Fruit fly (Drosophila melanogaster) whole organism, embryonic: Measurements from ENCODE around the gene osp.

Experiments used
- Blimp-1 ChIP-seq: fragments of 200-800 bp; sonication (Bioruptor generic); optimal IDR thresholded peaks from 3 replicates; lab custom pipeline; 2018; ENCODE audit warnings: missing biosample characterization, missing genetic modification characterization, mild to moderate bottlenecking, moderate library complexity, missing genetic modification reagents
- CG10462 ChIP-seq: fragments of 200-800 bp; sonication (Bioruptor generic); optimal IDR thresholded peaks from 2 replicates; lab custom pipeline; 2016; ENCODE audit warnings: missing biosample characterization, missing genetic modification characterization
- CG11247 ChIP-seq: fragments of 200-800 bp; sonication (Bioruptor generic); IDR thresholded peaks from 2 replicates; pipeline ENCODE4 v1.3.6; 2022; ENCODE audit warnings: missing biosample characterization, missing genetic modification characterization
- CG11560 ChIP-seq: fragments of 200-800 bp; sonication (Bioruptor generic); IDR thresholded peaks from 3 replicates; pipeline ENCODE4 v1.3.6; 2022; ENCODE audit warnings: missing biosample characterization, missing genetic modification characterization
- CG11695 ChIP-seq: fragments of 200-800 bp; sonication (Bioruptor generic); IDR thresholded peaks from 3 replicates; pipeline ENCODE4 v1.3.6; 2022; ENCODE audit warnings: missing biosample characterization, missing genetic modification characterization
- CG12071 ChIP-seq: fragments of 200-800 bp; sonication (Bioruptor generic); optimal IDR thresholded peaks from 3 replicates; lab custom pipeline; 2018; ENCODE audit warnings: missing biosample characterization, mild to moderate bottlenecking, missing genetic modification characterization
- CG12391 ChIP-seq: fragments of 200-800 bp; sonication (Bioruptor generic); optimal IDR thresholded peaks from 3 replicates; lab custom pipeline; 2018; ENCODE audit warnings: missing biosample characterization, mild to moderate bottlenecking, missing genetic modification characterization, moderate library complexity
- CG15011 ChIP-seq: fragments of 200-800 bp; sonication (Bioruptor generic); optimal IDR thresholded peaks from 3 replicates; lab custom pipeline; 2018; ENCODE audit warnings: missing biosample characterization, mild to moderate bottlenecking, missing genetic modification characterization
- CG15601 ChIP-seq: fragments of 200-800 bp; sonication (Bioruptor generic); optimal IDR thresholded peaks from 3 replicates; lab custom pipeline; 2019; ENCODE audit warnings: missing biosample characterization, mild to moderate bottlenecking, missing genetic modification characterization, moderate library complexity
- CG17568 ChIP-seq: fragments of 200-800 bp; sonication (Bioruptor generic); optimal IDR thresholded peaks from 2 replicates; lab custom pipeline; 2018; ENCODE audit warnings: missing biosample characterization, mild to moderate bottlenecking, missing genetic modification characterization, moderate library complexity
- CG17802 ChIP-seq: fragments of 200-800 bp; sonication (Bioruptor generic); optimal IDR thresholded peaks from 2 replicates; lab custom pipeline; 2018; ENCODE audit warnings: missing biosample characterization, mild to moderate bottlenecking, missing genetic modification characterization, moderate library complexity
- CG17829 ChIP-seq: fragments of 200-800 bp; optimal IDR thresholded peaks from 2 replicates; lab custom pipeline; 2019; ENCODE audit warnings: missing biosample characterization, mild to moderate bottlenecking, missing genetic modification characterization, moderate library complexity
- CG1832 ChIP-seq: fragments of 200-800 bp; sonication (Bioruptor generic); optimal IDR thresholded peaks from 2 replicates; lab custom pipeline; 2017; ENCODE audit warnings: missing biosample characterization, mild to moderate bottlenecking, missing genetic modification characterization, inconsistent platforms
- CG2199 ChIP-seq: fragments of 200-800 bp; sonication (Bioruptor generic); IDR thresholded peaks from 3 replicates; pipeline ENCODE4 v1.3.6; 2022; ENCODE audit warnings: missing biosample characterization, missing genetic modification characterization
- CG30403 ChIP-seq: fragments of 200-800 bp; sonication (Bioruptor generic); optimal IDR thresholded peaks from 3 replicates; lab custom pipeline; 2016; ENCODE audit warnings: missing biosample characterization, missing genetic modification characterization
- CG31441 ChIP-seq: fragments of 200-800 bp; sonication (Bioruptor generic); IDR thresholded peaks from 2 replicates; pipeline ENCODE4 v1.3.6; 2022; ENCODE audit warnings: missing biosample characterization, missing genetic modification characterization
- CG3281 ChIP-seq: fragments of 200-800 bp; sonication (Bioruptor generic); optimal IDR thresholded peaks from 3 replicates; lab custom pipeline; 2017; ENCODE audit warnings: missing biosample characterization, mild to moderate bottlenecking, missing genetic modification characterization
- CG6683 ChIP-seq: fragments of 200-800 bp; sonication (Bioruptor generic); optimal IDR thresholded peaks from 2 replicates; lab custom pipeline; 2017; ENCODE audit warnings: missing biosample characterization, mild to moderate bottlenecking, missing genetic modification characterization, missing genetic modification reagents
- CG8924 ChIP-seq: fragments of 200-800 bp; optimal IDR thresholded peaks from 3 replicates; lab custom pipeline; 2019; ENCODE audit warnings: missing biosample characterization, mild to moderate bottlenecking, missing genetic modification characterization, moderate library complexity
- Dll ChIP-seq: fragments of 200-800 bp; sonication (Bioruptor generic); IDR thresholded peaks from 4 replicates; pipeline ENCODE4 v1.3.6; 2022; ENCODE audit warnings: missing biosample characterization, missing genetic modification characterization; ENCODE audit not compliant: partially characterized antibody
- ERR ChIP-seq: fragments of 200-800 bp; sonication (Bioruptor generic); optimal IDR thresholded peaks from 2 replicates; lab custom pipeline; 2016; ENCODE audit warnings: missing biosample characterization, missing genetic modification characterization
- Gug ChIP-seq: fragments of 200-800 bp; sonication (Bioruptor generic); IDR thresholded peaks from 4 replicates; pipeline ENCODE4 v1.3.6; 2022; ENCODE audit warnings: missing biosample characterization, missing genetic modification characterization
- HmgD ChIP-seq: fragments of 200-800 bp; sonication (Bioruptor generic); optimal IDR thresholded peaks from 3 replicates; lab custom pipeline; 2016; ENCODE audit warnings: missing biosample characterization, missing genetic modification characterization
- Jarid2 ChIP-seq: fragments of 200-800 bp; sonication (Bioruptor generic); optimal IDR thresholded peaks from 3 replicates; lab custom pipeline; 2017; ENCODE audit warnings: mild to moderate bottlenecking, missing biosample characterization, missing genetic modification reagents, missing genetic modification characterization
- Lim3 ChIP-seq: fragments of 200-800 bp; sonication (Bioruptor generic); IDR thresholded peaks from 2 replicates; pipeline ENCODE4 v1.3.6; 2022; ENCODE audit warnings: missing biosample characterization, missing genetic modification characterization
- PHDP ChIP-seq: fragments of 200-800 bp; sonication (Bioruptor generic); optimal IDR thresholded peaks from 3 replicates; lab custom pipeline; 2018; ENCODE audit warnings: missing biosample characterization, mild to moderate bottlenecking, missing genetic modification characterization, moderate library complexity
- Pdp1 ChIP-seq, 2 experiments: fragments of 200-800 bp; sonication (Bioruptor generic); optimal IDR thresholded peaks; 3 replicates each; lab custom pipeline; 2016; ENCODE audit warnings: missing biosample characterization in 2 of 2, missing genetic modification characterization in 2 of 2, mild to moderate bottlenecking in 1 of 2, moderate library complexity in 1 of 2
- Side ChIP-seq: fragments of 200-800 bp; sonication (Bioruptor generic); optimal IDR thresholded peaks from 2 replicates; lab custom pipeline; 2016; ENCODE audit warnings: missing biosample characterization, missing genetic modification characterization
- Sox100B ChIP-seq: fragments of 200-800 bp; sonication (Bioruptor generic); optimal IDR thresholded peaks from 3 replicates; lab custom pipeline; 2018; ENCODE audit warnings: missing biosample characterization, mild to moderate bottlenecking, missing genetic modification characterization
- Sry-δ ChIP-seq: fragments of 200-800 bp; sonication (Bioruptor generic); optimal IDR thresholded peaks from 2 replicates; lab custom pipeline; 2016; ENCODE audit warnings: missing biosample characterization, missing genetic modification characterization
- Ssrp ChIP-seq: fragments of 200-800 bp; sonication (Bioruptor generic); optimal IDR thresholded peaks from 2 replicates; lab custom pipeline; 2018; ENCODE audit warnings: missing biosample characterization, mild to moderate bottlenecking, missing genetic modification characterization, moderate library complexity
- Vsx1 ChIP-seq: fragments of 200-800 bp; sonication (Bioruptor generic); optimal IDR thresholded peaks from 2 replicates; lab custom pipeline; 2017; ENCODE audit warnings: missing biosample characterization, mild to moderate bottlenecking, missing genetic modification characterization, missing genetic modification reagents
- ash1 ChIP-seq: fragments of 200-800 bp; sonication (Bioruptor generic); optimal IDR thresholded peaks from 2 replicates; lab custom pipeline; 2018; ENCODE audit warnings: missing biosample characterization, mild to moderate bottlenecking, missing genetic modification characterization
- bbx ChIP-seq: fragments of 200-800 bp; sonication (Bioruptor generic); IDR thresholded peaks from 2 replicates; pipeline ENCODE4 v1.3.6; 2022; ENCODE audit warnings: missing biosample characterization, missing genetic modification characterization; ENCODE audit not compliant: partially characterized antibody
- cas ChIP-seq: fragments of 200-800 bp; sonication (Bioruptor generic); IDR thresholded peaks from 2 replicates; pipeline ENCODE4 v1.3.6; 2022; ENCODE audit warnings: missing biosample characterization, missing genetic modification characterization
- chinmo ChIP-seq: fragments of 200-800 bp; sonication (Bioruptor generic); IDR thresholded peaks from 4 replicates; pipeline ENCODE4 v1.3.6; 2022; ENCODE audit warnings: missing biosample characterization, missing genetic modification characterization; ENCODE audit not compliant: partially characterized antibody
- da ChIP-seq: fragments of 200-800 bp; sonication (Bioruptor generic); optimal IDR thresholded peaks from 2 replicates; lab custom pipeline; 2016; ENCODE audit warnings: missing biosample characterization, missing genetic modification characterization
- exex ChIP-seq: fragments of 200-800 bp; sonication (Bioruptor generic); optimal IDR thresholded peaks from 4 replicates; lab custom pipeline; 2018; ENCODE audit warnings: missing biosample characterization, mild to moderate bottlenecking, missing genetic modification characterization, moderate library complexity
- gt ChIP-seq: fragments of 200-800 bp; sonication (Bioruptor generic); IDR thresholded peaks from 2 replicates; pipeline ENCODE4 v1.3.6; 2022; ENCODE audit warnings: missing biosample characterization, missing genetic modification characterization
- jigr1 ChIP-seq: fragments of 200-800 bp; sonication (Bioruptor generic); IDR thresholded peaks from 3 replicates; pipeline ENCODE4 v1.3.6; 2022; ENCODE audit warnings: missing biosample characterization, missing genetic modification characterization
- maf-S ChIP-seq: fragments of 200-800 bp; sonication (Bioruptor generic); optimal IDR thresholded peaks from 2 replicates; lab custom pipeline; 2016; ENCODE audit warnings: missing biosample characterization, missing genetic modification characterization
- nerfin-1 ChIP-seq: fragments of 200-800 bp; sonication (Bioruptor generic); optimal IDR thresholded peaks from 3 replicates; lab custom pipeline; 2019; ENCODE audit warnings: missing biosample characterization, mild to moderate bottlenecking, missing genetic modification characterization, moderate library complexity
- oc ChIP-seq: fragments of 200-800 bp; sonication (Bioruptor generic); optimal IDR thresholded peaks from 2 replicates; lab custom pipeline; 2018; ENCODE audit warnings: missing biosample characterization, mild to moderate bottlenecking, missing genetic modification characterization, moderate library complexity
- otp ChIP-seq: fragments of 200-800 bp; sonication (Bioruptor generic); IDR thresholded peaks from 3 replicates; pipeline ENCODE4, ENCODE4 v1.3.6; 2022; ENCODE audit warnings: missing biosample characterization, missing genetic modification characterization
- peb ChIP-seq: fragments of 200-800 bp; sonication (Bioruptor generic); IDR thresholded peaks from 2 replicates; pipeline ENCODE4 v1.3.6; 2022; ENCODE audit warnings: missing biosample characterization, missing genetic modification characterization
- phol ChIP-seq: fragments of 200-800 bp; sonication (Bioruptor generic); optimal IDR thresholded peaks from 3 replicates; lab custom pipeline; 2018; ENCODE audit warnings: missing biosample characterization, mild to moderate bottlenecking, missing genetic modification characterization, moderate library complexity
- pros ChIP-seq: fragments of 200-800 bp; sonication (Bioruptor generic); optimal IDR thresholded peaks from 3 replicates; lab custom pipeline; 2019; ENCODE audit warnings: missing biosample characterization, mild to moderate bottlenecking, missing genetic modification characterization, moderate library complexity
- psq ChIP-seq: fragments of 200-800 bp; sonication (Bioruptor generic); optimal IDR thresholded peaks from 2 replicates; lab custom pipeline; 2017; ENCODE audit warnings: missing biosample characterization, missing genetic modification characterization
- sd ChIP-seq: fragments of 200-800 bp; sonication (Bioruptor generic); optimal IDR thresholded peaks from 3 replicates; lab custom pipeline; 2018; ENCODE audit warnings: missing biosample characterization, mild to moderate bottlenecking, missing genetic modification characterization, moderate library complexity
- toy ChIP-seq: fragments of 200-800 bp; sonication (Bioruptor generic); IDR thresholded peaks from 2 replicates; pipeline ENCODE4 v1.3.6; 2022; ENCODE audit warnings: missing biosample characterization, missing genetic modification characterization
- vvl ChIP-seq: fragments of 200-800 bp; sonication (Bioruptor generic); IDR thresholded peaks from 2 replicates; pipeline ENCODE4 v1.3.6; 2022; ENCODE audit warnings: missing biosample characterization, missing genetic modification characterization

osp gene

DNA sequence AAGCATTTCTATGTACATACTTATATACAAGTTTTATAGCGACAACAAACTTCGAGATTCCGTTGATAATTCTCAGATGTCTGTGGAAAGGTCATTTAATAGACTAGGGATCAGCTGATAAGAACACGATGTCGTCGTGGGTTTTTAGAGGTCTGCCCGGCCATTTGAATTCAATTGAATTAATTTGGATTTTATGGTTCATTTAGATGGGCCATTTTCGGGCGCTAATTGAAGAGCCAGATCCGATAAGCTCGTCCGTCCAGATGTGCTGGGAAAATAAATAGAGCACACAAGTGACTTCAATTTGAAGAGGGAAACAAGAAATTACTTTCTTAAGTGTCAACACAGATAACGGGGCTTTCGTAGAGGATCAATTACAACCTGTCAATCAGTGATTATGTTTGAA lies 15.5 kb downstream of the osp start (continued):
- TF ChIP-seq CG31441 (GFP tag; lab: Robert Waterston, UW) (no peak), cas (GFP tag; lab: Robert Waterston, UW) (no peak), Jarid2 (no peak), Gug (GFP tag; lab: Robert Waterston, UW) (no peak), gt (GFP tag; lab: Robert Waterston, UW) (no peak), CG2199 (GFP tag; lab: Robert Waterston, UW) (peak; percentile 67; the same call in 1 of the 3 replicates), ERR (GFP tag; lab: Kevin White, UChicago) (no peak), CG11695 (no peak), phol (tag; lab: Kevin White, UChicago) (no peak), CG12071 (no peak), nerfin-1 (tag; lab: Kevin White, UChicago) (no peak), CG17802 (tag; lab: Kevin White, UChicago) (no peak), psq (GFP tag; lab: Kevin White, UChicago) (no peak), bbx (GFP tag; lab: Robert Waterston, UW) (no peak), CG11560 (tag; lab: Robert Waterston, UW) (no peak), CG10462 (GFP tag; lab: Kevin White, UChicago) (no peak), Blimp-1 (GFP tag; lab: Kevin White, UChicago) (peak; percentile 3), peb (GFP tag; lab: Robert Waterston, UW) (no peak), CG30403 (no peak), CG15011 (no peak), CG1832 (GFP tag; lab: Kevin White, UChicago) (no peak), Side (GFP tag; lab: Kevin White, UChicago) (no peak), CG17829 (no peak), oc (tag; lab: Kevin White, UChicago) (peak; percentile 47), CG15601 (tag; lab: Kevin White, UChicago) (no peak), toy (no peak), PHDP (no peak), chinmo (GFP tag; lab: Robert Waterston, UW) (no peak), Dll (0 out of 4 replicates have a peak, but pooled peaks have one; percentile 10), sd (tag; lab: Kevin White, UChicago) (peak; percentile 16), exex (tag; lab: Kevin White, UChicago) (peak; percentile 48), Pdp1 (GFP tag; optimal IDR thresholded peaks at IDR 0.05; lab: Kevin White, UChicago) (no peak), CG8924 (no peak), HmgD (GFP tag; lab: Kevin White, UChicago) (no peak), CG12391 (tag; lab: Kevin White, UChicago) (no peak), pros (GFP tag; lab: Kevin White, UChicago) (peak; percentile 71), Sox100B (no peak), Lim3 (GFP tag; lab: Robert Waterston, UW) (no peak), otp (GFP tag; lab: Robert Waterston, UW) (no peak), CG17568 (GFP tag; lab: Kevin White, UChicago) (no peak), Vsx1 (peak; percentile 82), da (GFP tag; lab: Kevin White, UChicago) (no peak), ash1 (GFP tag; lab: Kevin White, UChicago) (no peak), CG6683 (GFP tag; lab: Kevin White, UChicago) (no peak), vvl (GFP tag; lab: Robert Waterston, UW) (peak; percentile 15; the same call in 1 of the 2 replicates), maf-S (GFP tag; lab: Kevin White, UChicago) (no peak), Ssrp (tag; lab: Kevin White, UChicago) (no peak), CG3281 (GFP tag; lab: Kevin White, UChicago) (no peak), Sry-δ (no peak), CG11247 (GFP tag; lab: Robert Waterston, UW) (no peak), jigr1 (GFP tag; lab: Robert Waterston, UW) (no peak)
